Comparison of ENCODE assay signal across 1 fruit fly cellular context in the genomic region with DNA sequence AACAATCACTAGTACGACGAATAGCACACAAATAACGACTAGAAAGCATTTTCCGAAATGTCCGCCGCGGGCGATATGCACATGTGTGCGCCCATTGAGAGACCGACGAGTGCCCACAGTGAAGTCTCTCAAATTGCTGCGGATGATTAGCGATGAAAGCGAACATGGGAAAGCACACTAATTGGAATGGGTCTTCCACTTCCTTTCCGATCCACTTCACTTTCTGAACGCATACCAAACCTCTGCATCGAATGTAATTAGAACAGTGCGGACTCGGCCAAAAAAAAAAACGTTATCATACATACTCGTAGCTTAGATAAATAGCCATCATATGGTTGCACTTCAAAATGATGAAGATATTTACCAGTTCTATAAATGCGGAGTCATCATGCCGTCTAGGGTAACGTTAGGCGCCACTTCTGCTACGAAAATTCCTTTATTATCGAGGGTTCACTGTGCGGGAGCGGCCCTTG.
TF ChIP-seq lines count a peak whose summit lies in the region.

No protein-coding gene starts in this region.

TF ChIP-seq in whole organism, embryonic, 481 proteins besides CTCF, POLR2A, EP300 and RAD21 (continued from another document):
- TF ChIP-seq bab2 (GFP tag; optimal IDR thresholded peaks at IDR 0.05; lab: Kevin White, UChicago) (peak; percentile 29), knrl (GFP tag; IDR thresholded peaks at IDR 0.05; lab: Robert Waterston, UW; ENCODE audit: partially characterized antibody) (no peak), ase (GFP tag; IDR thresholded peaks at IDR 0.05; lab: Robert Waterston, UW) (0 out of 3 replicates have a peak, but pooled peaks have one; percentile 30), CG13894 (tag; optimal IDR thresholded peaks at IDR 0.05; lab: Kevin White, UChicago) (no peak), Dip3 (GFP tag; optimal IDR thresholded peaks at IDR 0.05; lab: Kevin White, UChicago) (no peak), Abd-B (GFP tag; optimal IDR thresholded peaks at IDR 0.05; lab: Kevin White, UChicago) (peak; percentile 48), stc (GFP tag; IDR thresholded peaks at IDR 0.05; lab: Robert Waterston, UW) (0 out of 2 replicates have a peak, but pooled peaks have one; percentile 45), ttk (GFP tag; IDR thresholded peaks at IDR 0.05; lab: Robert Waterston, UW) (no peak), CG43689 (GFP tag; IDR thresholded peaks at IDR 0.05; lab: Robert Waterston, UW) (no peak), nom (GFP tag; optimal IDR thresholded peaks at IDR 0.05; lab: Kevin White, UChicago) (no peak), CG12219 (GFP tag; optimal IDR thresholded peaks at IDR 0.05; lab: Kevin White, UChicago) (peak; percentile 18), her (GFP tag; optimal IDR thresholded peaks at IDR 0.05; lab: Kevin White, UChicago) (peak; percentile 2), klu (GFP tag; IDR thresholded peaks at IDR 0.05; lab: Robert Waterston, UW) (no peak), CG8765 (GFP tag; IDR thresholded peaks at IDR 0.05; lab: Robert Waterston, UW) (0 out of 2 replicates have a peak, but pooled peaks have one; percentile 35), eve (GFP tag; optimal IDR thresholded peaks at IDR 0.05; lab: Kevin White, UChicago) (peak in 1 of 2 experiments; percentile 77), tio (GFP tag; optimal IDR thresholded peaks at IDR 0.05; lab: Kevin White, UChicago) (peak; percentile 27), mirr (GFP tag; optimal IDR thresholded peaks at IDR 0.05; lab: Kevin White, UChicago) (no peak), Med (GFP tag; lab: Kevin White, UChicago) (peak; percentile 73), vfl (GFP tag; optimal IDR thresholded peaks at IDR 0.05; lab: Kevin White, UChicago) (no peak), Xrp1 (GFP tag; IDR thresholded peaks at IDR 0.05; lab: Robert Waterston, UW) (peak; percentile 72), phol (tag; optimal IDR thresholded peaks at IDR 0.05; lab: Kevin White, UChicago) (peak; percentile 43), CG2129 (GFP tag; IDR thresholded peaks at IDR 0.05; lab: Robert Waterston, UW; ENCODE audit: partially characterized antibody) (no peak), pros (GFP tag; optimal IDR thresholded peaks at IDR 0.05; lab: Kevin White, UChicago) (peak; percentile 51), CG1647 (GFP tag; optimal IDR thresholded peaks at IDR 0.05; lab: Kevin White, UChicago) (no peak), tll (GFP tag; optimal IDR thresholded peaks at IDR 0.05; lab: Kevin White, UChicago) (no peak), CG14860 (GFP tag; IDR thresholded peaks at IDR 0.05; lab: Robert Waterston, UW; ENCODE audit: partially characterized antibody) (no peak), Gug (GFP tag; IDR thresholded peaks at IDR 0.05; lab: Robert Waterston, UW) (0 out of 4 replicates have a peak, but pooled peaks have one; percentile 36), twi (tag; optimal IDR thresholded peaks at IDR 0.05; lab: Kevin White, UChicago) (peak; percentile 84), dimm (GFP tag; IDR thresholded peaks at IDR 0.05; lab: Robert Waterston, UW) (no peak), Nf-YC (tag; optimal IDR thresholded peaks at IDR 0.05; lab: Kevin White, UChicago) (no peak), crp (GFP tag; optimal IDR thresholded peaks at IDR 0.05; lab: Kevin White, UChicago) (no peak), CG7357 (GFP tag; IDR thresholded peaks at IDR 0.05; lab: Robert Waterston, UW) (0 out of 3 replicates have a peak, but pooled peaks have one; percentile 13), Asciz (GFP tag; optimal IDR thresholded peaks at IDR 0.05; lab: Kevin White, UChicago) (no peak), BtbVII (GFP tag; optimal IDR thresholded peaks at IDR 0.05; lab: Kevin White, UChicago) (peak; percentile 28), CG2678 (tag; optimal IDR thresholded peaks at IDR 0.05; lab: Kevin White, UChicago) (peak; percentile 45), CG1832 (GFP tag; optimal IDR thresholded peaks at IDR 0.05; lab: Kevin White, UChicago) (no peak), prd (optimal IDR thresholded peaks at IDR 0.05; lab: Kevin White, UChicago) (no peak), prd (GFP tag; IDR thresholded peaks at IDR 0.05; lab: Robert Waterston, UW) (peak; percentile 55; the same call in 1 of the 3 replicates), CG17802 (tag; optimal IDR thresholded peaks at IDR 0.05; lab: Kevin White, UChicago) (no peak), Blimp-1 (GFP tag; optimal IDR thresholded peaks at IDR 0.05; lab: Kevin White, UChicago) (peak; percentile 61), sob (GFP tag; IDR thresholded peaks at IDR 0.05; lab: Robert Waterston, UW) (peak; percentile 53; the same call in 1 of the 2 replicates), CG17829 (tag; optimal IDR thresholded peaks at IDR 0.05; lab: Kevin White, UChicago) (peak; percentile 22), CrebB (tag; optimal IDR thresholded peaks at IDR 0.05; lab: Kevin White, UChicago) (no peak), CG33557 (GFP tag; optimal IDR thresholded peaks at IDR 0.05; lab: Kevin White, UChicago) (peak; percentile 60), bigmax (GFP tag; optimal IDR thresholded peaks at IDR 0.05; lab: Kevin White, UChicago) (no peak), zfh2 (GFP tag; optimal IDR thresholded peaks at IDR 0.05; lab: Kevin White, UChicago) (no peak)
